Fruit fly (Drosophila melanogaster) S2 (cell line): ENCODE data around the gene CG10301.

Experiments
- CG8478 ChIP-seq: fragments of >200 bp; optimal IDR thresholded peaks from 2 replicates; lab custom pipeline; 2018
- CTCF ChIP-seq, 2 experiments: fragments of >200 bp; optimal IDR thresholded peaks; 2 replicates each; lab custom pipeline; 2018

- TF ChIP-seq CG8478 (lab: Kevin White, UChicago): no peak
- no peak for TF ChIP-seq CTCF (optimal IDR thresholded peaks at IDR 0.05; lab: Kevin White, UChicago)
Observed at dm6 chr3R:23662782-23663181, 47.2 kb upstream of the CG10301 start.
